Comparison of ENCODE assay signal across 3 fruit fly cellular contexts in the genomic region with DNA sequence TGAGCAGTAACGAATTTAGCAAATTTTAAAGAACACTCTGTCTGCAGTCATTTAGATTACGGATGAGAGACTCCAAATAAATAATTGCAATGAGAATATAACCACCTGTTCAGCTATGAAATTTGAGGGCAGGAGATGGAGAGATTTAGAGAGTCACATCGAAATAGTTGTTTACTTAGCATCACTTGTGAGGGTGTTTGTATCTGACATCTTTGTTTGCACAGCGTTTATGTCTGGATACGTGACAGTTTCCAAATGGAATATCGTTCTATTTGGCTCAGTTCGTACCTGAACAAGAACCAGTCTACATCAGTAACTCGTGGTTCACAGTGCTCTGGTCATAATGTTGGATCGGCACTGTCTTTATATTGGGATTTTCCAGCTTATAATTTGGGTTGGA.
A peak's percentile ranks its signal among the peaks of the same experiment; 100 is the strongest.
TF ChIP-seq lines count a peak whose summit lies in the region.

A gene (plus strand): TSS at position 278 of the 400 bp plus-strand sequence.

- no peak for TF ChIP-seq CTCF in whole organism, embryonic (GFP tag; optimal IDR thresholded peaks at IDR 0.05; lab: Kevin White, UChicago)

TF ChIP-seq in whole organism, embryonic, 481 proteins besides CTCF, POLR2A, EP300 and RAD21 (continues in another document):
- TF ChIP-seq CG17568 (GFP tag; optimal IDR thresholded peaks at IDR 0.05; lab: Kevin White, UChicago) (no peak), CG15011 (GFP tag; optimal IDR thresholded peaks at IDR 0.05; lab: Kevin White, UChicago) (no peak), Nf-YC (tag; optimal IDR thresholded peaks at IDR 0.05; lab: Kevin White, UChicago) (no peak), NK7.1 (GFP tag; optimal IDR thresholded peaks at IDR 0.05; lab: Kevin White, UChicago) (no peak), CG13296 (GFP tag; optimal IDR thresholded peaks at IDR 0.05; lab: Kevin White, UChicago) (no peak), CG4328 (GFP tag; optimal IDR thresholded peaks at IDR 0.05; lab: Kevin White, UChicago) (no peak), CG6683 (GFP tag; optimal IDR thresholded peaks at IDR 0.05; lab: Kevin White, UChicago) (no peak), luna (GFP tag; optimal IDR thresholded peaks at IDR 0.05; lab: Kevin White, UChicago) (peak; percentile 17), CG3847 (GFP tag; IDR thresholded peaks at IDR 0.05; lab: Robert Waterston, UW) (no peak), gcm2 (GFP tag; optimal IDR thresholded peaks at IDR 0.05; lab: Kevin White, UChicago) (no peak), Awh (GFP tag; IDR thresholded peaks at IDR 0.05; lab: Robert Waterston, UW) (no peak), CG18476 (GFP tag; optimal IDR thresholded peaks at IDR 0.05; lab: Kevin White, UChicago) (no peak), ash1 (GFP tag; optimal IDR thresholded peaks at IDR 0.05; lab: Kevin White, UChicago) (no peak), pan (optimal IDR thresholded peaks at IDR 0.05; lab: Kevin White, UChicago) (no peak), pan (GFP tag; optimal IDR thresholded peaks at IDR 0.05 in 1 of 2, IDR thresholded peaks at IDR 0.05 in 1 of 2) (no peak), ci (GFP tag; IDR thresholded peaks at IDR 0.05; lab: Robert Waterston, UW) (no peak), Spps (tag; optimal IDR thresholded peaks at IDR 0.05; lab: Kevin White, UChicago) (no peak), CG6175 (GFP tag; IDR thresholded peaks at IDR 0.05; lab: Robert Waterston, UW) (no peak), sisA (GFP tag; IDR thresholded peaks at IDR 0.05; lab: Robert Waterston, UW) (no peak), CG10209 (GFP tag; optimal IDR thresholded peaks at IDR 0.05; lab: Kevin White, UChicago) (peak; percentile 14), Blimp-1 (GFP tag; optimal IDR thresholded peaks at IDR 0.05; lab: Kevin White, UChicago) (peak; percentile 11), CG43689 (GFP tag; IDR thresholded peaks at IDR 0.05; lab: Robert Waterston, UW) (no peak), toy (GFP tag; IDR thresholded peaks at IDR 0.05; lab: Robert Waterston, UW) (no peak), dmrt11E (tag; optimal IDR thresholded peaks at IDR 0.05; lab: Kevin White, UChicago) (no peak), CG11560 (tag; IDR thresholded peaks at IDR 0.05; lab: Robert Waterston, UW) (no peak), Meics (GFP tag; optimal IDR thresholded peaks at IDR 0.05; lab: Kevin White, UChicago) (no peak), CG4360 (GFP tag; IDR thresholded peaks at IDR 0.05; lab: Robert Waterston, UW) (no peak), Xrp1 (GFP tag; IDR thresholded peaks at IDR 0.05; lab: Robert Waterston, UW) (0 out of 2 replicates have a peak, but pooled peaks have one; percentile 25), lov (optimal IDR thresholded peaks at IDR 0.05; lab: Kevin White, UChicago) (no peak), lov (GFP tag; IDR thresholded peaks at IDR 0.05; lab: Robert Waterston, UW) (no peak)

TF ChIP-seq in whole organism, prepupa, 60 proteins besides CTCF, POLR2A, EP300 and RAD21:
- peak; percentile 43 for TF ChIP-seq fkh (GFP tag; optimal IDR thresholded peaks at IDR 0.05; lab: Kevin White, UChicago)
- no peak for TF ChIP-seq CG11294 (GFP tag; IDR thresholded peaks at IDR 0.05; lab: Robert Waterston, UW)
- no peak for TF ChIP-seq CG8319 (GFP tag; optimal IDR thresholded peaks at IDR 0.05; lab: Kevin White, UChicago)
- TF ChIP-seq dsx (GFP tag; optimal IDR thresholded peaks at IDR 0.05; lab: Kevin White, UChicago; ENCODE audit: poor library complexity, severe bottlenecking): no peak
TF ChIP-seq in whole organism, prepupa: peak in this region for 1.

TF ChIP-seq in whole organism, wandering third instar larva, 38 proteins besides CTCF, POLR2A, EP300 and RAD21:
- no peak for TF ChIP-seq Hr78 (GFP tag; optimal IDR thresholded peaks at IDR 0.05; lab: Kevin White, UChicago)
- TF ChIP-seq Mio (GFP tag; optimal IDR thresholded peaks at IDR 0.05; lab: Kevin White, UChicago): no peak
- no peak for TF ChIP-seq rgr (GFP tag; optimal IDR thresholded peaks at IDR 0.05; lab: Kevin White, UChicago)
- no peak for TF ChIP-seq usp (GFP tag; optimal IDR thresholded peaks at IDR 0.05; lab: Kevin White, UChicago)
- peak; percentile 84 for TF ChIP-seq h (GFP tag; optimal IDR thresholded peaks at IDR 0.05; lab: Kevin White, UChicago)
- TF ChIP-seq br (GFP tag; optimal IDR thresholded peaks at IDR 0.05; lab: Kevin White, UChicago): no peak
- TF ChIP-seq Jra (GFP tag; optimal IDR thresholded peaks at IDR 0.05; lab: Kevin White, UChicago): no peak
- peak; percentile 4 for TF ChIP-seq OdsH (GFP tag; optimal IDR thresholded peaks at IDR 0.05; lab: Kevin White, UChicago)
- TF ChIP-seq Vsx2 (GFP tag; optimal IDR thresholded peaks at IDR 0.05; lab: Kevin White, UChicago; ENCODE audit: partially characterized antibody): no peak
